Worm (Caenorhabditis elegans): ENCODE measurements around the gene dmsr-11.

DNA sequence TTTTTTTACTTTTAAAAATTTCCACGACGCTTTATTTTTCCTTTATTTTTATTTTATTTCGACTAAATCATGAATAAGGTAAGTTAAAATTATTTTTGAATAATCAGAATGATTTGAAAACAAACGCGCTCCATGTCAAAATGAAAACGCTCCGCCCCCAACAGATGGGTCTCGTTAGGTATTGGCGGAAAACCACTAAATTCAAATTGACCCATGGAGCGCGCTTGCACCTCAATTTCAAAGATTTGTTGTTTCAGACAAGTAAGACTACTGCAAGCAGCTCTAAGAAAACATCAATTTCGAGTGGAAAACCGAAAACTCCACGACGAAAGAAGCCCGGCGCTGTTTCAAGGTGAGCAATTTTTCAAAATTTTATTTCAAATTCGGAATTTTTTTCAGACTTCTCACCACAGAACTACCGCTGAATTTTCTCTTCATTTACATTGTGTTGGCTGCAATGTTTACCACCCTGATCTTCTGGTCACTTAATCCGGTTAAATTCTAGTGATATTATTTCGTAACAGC is 15.9 kb downstream of the dmsr-11 start, which contains the start of gene ZC404.2:
- no peak for TF ChIP-seq hrde-1 (tag; optimal IDR thresholded peaks at IDR 0.05; ENCODE audit: borderline replicate concordance)
- no peak for TF ChIP-seq pbrm-1 (GFP tag; IDR thresholded peaks at IDR 0.05)
- no peak for TF ChIP-seq C06A6.2 (GFP tag; conservative IDR thresholded peaks at IDR 0.05)
- TF ChIP-seq dpl-1 (GFP tag; optimal IDR thresholded peaks at IDR 0.05) = no peak
- TF ChIP-seq rcor-1 (GFP tag; IDR thresholded peaks at IDR 0.05) = no peak
- TF ChIP-seq snpc-4 (GFP tag; optimal IDR thresholded peaks at IDR 0.05) = no peak
- TF ChIP-seq snpc-4 (tag; optimal IDR thresholded peaks at IDR 0.05) = no peak
- TF ChIP-seq lin-35 (GFP tag; optimal IDR thresholded peaks at IDR 0.05) = no peak
- TF ChIP-seq ztf-3 (GFP tag; optimal IDR thresholded peaks at IDR 0.05) = no peak
- no peak for TF ChIP-seq die-1 (tag; optimal IDR thresholded peaks at IDR 0.05)
- TF ChIP-seq rpc-1 (optimal IDR thresholded peaks at IDR 0.05) = no peak
- TF ChIP-seq rpc-1 (tag; optimal IDR thresholded peaks at IDR 0.05) = no peak
- TF ChIP-seq unc-130 (GFP tag; optimal IDR thresholded peaks at IDR 0.05) = no peak
- no peak for TF ChIP-seq ceh-100 (GFP tag; IDR thresholded peaks at IDR 0.05)
- TF ChIP-seq D2030.7 (GFP tag; IDR thresholded peaks at IDR 0.05) = no peak

Measured in whole organism, young adult.